Worm (Caenorhabditis elegans) whole organism, young adult: ENCODE data around the gene srbc-17.

Source experiments
- K11D2.4 ChIP-seq: fragments of 200-800 bp; sonication (Bioruptor generic); IDR thresholded peaks from 2 replicates; pipeline ENCODE4 v1.3.6; 2022; ENCODE audit warnings: missing genetic modification reagents, missing genetic modification characterization, missing compliant biosample characterization
- Y56A3A.18 ChIP-seq: fragments of 200-800 bp; sonication (Bioruptor generic); IDR thresholded peaks from 2 replicates; pipeline ENCODE4 v1.3.6; 2022; ENCODE audit warnings: missing genetic modification reagents, missing genetic modification characterization, missing compliant biosample characterization
- attf-5 ChIP-seq: fragments of 200-800 bp; sonication (Bioruptor generic); optimal IDR thresholded peaks from 2 replicates; lab custom pipeline; 2018; ENCODE audit warnings: mild to moderate bottlenecking, missing genetic modification characterization, missing compliant biosample characterization
- efl-1 ChIP-seq: fragments of 150-350 bp; optimal IDR thresholded peaks from 2 replicates; lab custom pipeline; 2014; ENCODE audit warnings: missing biosample characterization, missing genetic modification reagents, missing genetic modification characterization
- ets-4 ChIP-seq: fragments of 200-800 bp; sonication (Bioruptor generic); optimal IDR thresholded peaks from 2 replicates; lab custom pipeline; 2018; ENCODE audit warnings: mild to moderate bottlenecking, missing genetic modification characterization, missing compliant biosample characterization
- nfya-1 ChIP-seq: sonication (generic microtip); optimal IDR thresholded peaks from 2 replicates; lab custom pipeline; 2017; ENCODE audit warnings: antibody characterized with exemption, missing compliant biosample characterization, missing genetic modification characterization, borderline replicate concordance; ENCODE audit not compliant: insufficient read depth
- snpc-1.3 ChIP-seq: sonication (generic microtip); optimal IDR thresholded peaks from 2 replicates; lab custom pipeline; 2017; ENCODE audit warnings: missing genetic modification characterization, mild to moderate bottlenecking, missing compliant biosample characterization, antibody characterized with exemption, moderate library complexity, missing genotype, missing genetic modification reagents; ENCODE audit not compliant: insufficient read depth
- zim-3 ChIP-seq: sonication (generic microtip); optimal IDR thresholded peaks from 2 replicates; lab custom pipeline; 2017; ENCODE audit warnings: mild to moderate bottlenecking, missing genetic modification characterization, moderate library complexity, missing compliant biosample characterization
- ztf-28 ChIP-seq: fragments of 200-800 bp; sonication (Bioruptor generic); IDR thresholded peaks from 2 replicates; pipeline ENCODE4 v1.3.6; 2022; ENCODE audit warnings: missing genetic modification reagents, missing genetic modification characterization, missing compliant biosample characterization

DNA sequence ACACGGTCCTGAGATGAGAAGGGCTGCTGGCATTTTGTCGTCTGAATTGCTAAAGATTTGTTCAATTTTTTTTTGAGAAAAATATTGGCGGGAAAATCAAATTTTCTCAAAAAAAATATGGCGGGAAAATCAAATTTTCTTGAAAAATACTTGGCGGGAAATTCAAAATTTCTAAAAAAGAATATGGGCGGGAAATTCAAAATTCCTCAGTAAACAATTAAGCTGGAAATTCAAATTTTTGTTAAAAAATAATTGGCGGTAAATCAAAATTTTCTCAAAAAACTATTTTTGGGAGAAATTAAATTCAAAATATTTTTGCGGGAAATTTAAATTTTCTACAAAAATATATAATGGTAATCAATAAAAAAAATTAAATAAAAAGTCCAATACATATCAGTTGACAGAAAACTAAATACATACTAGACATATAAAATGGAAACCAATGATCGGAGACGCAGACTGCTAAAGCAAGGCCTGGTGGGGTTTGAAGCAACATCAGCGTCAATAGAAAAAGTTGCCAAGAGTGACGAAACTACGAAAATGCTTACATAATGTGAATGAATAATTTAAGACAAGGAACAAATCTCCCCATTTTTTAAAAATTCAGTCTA, 37.0 kb downstream of the srbc-17 start, which contains the start of gene nhr-184:
- TF ChIP-seq ets-4: no peak
- TF ChIP-seq efl-1 (GFP tag; lab: Kevin White, UChicago): no peak
- no peak for TF ChIP-seq nfya-1 (tag; lab: Kevin White, UChicago)
- TF ChIP-seq ztf-28 (GFP tag; lab: Robert Waterston, UW): no peak
- no peak for TF ChIP-seq zim-3 (tag; lab: Kevin White, UChicago)
- TF ChIP-seq Y56A3A.18 (GFP tag; lab: Robert Waterston, UW): no peak
- TF ChIP-seq K11D2.4 (GFP tag; lab: Robert Waterston, UW): no peak
- TF ChIP-seq snpc-1.3 (tag; lab: Kevin White, UChicago): no peak
- peak; percentile 8 for TF ChIP-seq attf-5 (GFP tag; lab: Kevin White, UChicago)
